Fruit fly (Drosophila melanogaster) whole organism, embryonic: ENCODE results near the gene Lnk.

Experiments
- CG10321 ChIP-seq: fragments of 200-800 bp; sonication (Bioruptor generic); IDR thresholded peaks from 2 replicates; pipeline ENCODE4 v1.3.6; 2022; ENCODE audit warnings: missing biosample characterization, missing genetic modification characterization
- CG11560 ChIP-seq: fragments of 200-800 bp; sonication (Bioruptor generic); IDR thresholded peaks from 3 replicates; pipeline ENCODE4 v1.3.6; 2022; ENCODE audit warnings: missing biosample characterization, missing genetic modification characterization
- CG12299 ChIP-seq: fragments of 200-800 bp; sonication (Bioruptor generic); optimal IDR thresholded peaks from 2 replicates; lab custom pipeline; 2018; ENCODE audit warnings: missing biosample characterization, mild to moderate bottlenecking, missing genetic modification characterization
- CG12769 ChIP-seq: fragments of 200-800 bp; sonication (Bioruptor generic); optimal IDR thresholded peaks from 2 replicates; lab custom pipeline; 2019; ENCODE audit warnings: missing biosample characterization, mild to moderate bottlenecking, missing genetic modification characterization, moderate library complexity
- CG12942 ChIP-seq: fragments of 200-800 bp; sonication (Bioruptor generic); optimal IDR thresholded peaks from 3 replicates; lab custom pipeline; 2016; ENCODE audit warnings: missing biosample characterization, missing genetic modification characterization
- CG1603 ChIP-seq: fragments of 200-800 bp; sonication (Bioruptor generic); optimal IDR thresholded peaks from 2 replicates; lab custom pipeline; 2019; ENCODE audit warnings: missing biosample characterization, mild to moderate bottlenecking, missing genetic modification characterization, moderate library complexity
- CG1647 ChIP-seq: fragments of 200-800 bp; sonication (Bioruptor generic); optimal IDR thresholded peaks from 3 replicates; lab custom pipeline; 2016; ENCODE audit warnings: missing biosample characterization, missing genetic modification characterization
- CG17186 ChIP-seq: fragments of 200-800 bp; sonication (Bioruptor generic); optimal IDR thresholded peaks from 3 replicates; lab custom pipeline; 2017; ENCODE audit warnings: missing biosample characterization, missing genetic modification reagents, missing genetic modification characterization
- CG17829 ChIP-seq: fragments of 200-800 bp; optimal IDR thresholded peaks from 2 replicates; lab custom pipeline; 2019; ENCODE audit warnings: missing biosample characterization, mild to moderate bottlenecking, missing genetic modification characterization, moderate library complexity
- CG18011 ChIP-seq: fragments of 200-800 bp; sonication (Bioruptor generic); optimal IDR thresholded peaks from 2 replicates; lab custom pipeline; 2017; ENCODE audit warnings: missing biosample characterization, missing genetic modification characterization, mild to moderate bottlenecking, moderate library complexity, missing genotype
- CG1832 ChIP-seq: fragments of 200-800 bp; sonication (Bioruptor generic); optimal IDR thresholded peaks from 2 replicates; lab custom pipeline; 2017; ENCODE audit warnings: missing biosample characterization, mild to moderate bottlenecking, missing genetic modification characterization, inconsistent platforms
- CG18764 ChIP-seq: fragments of 200-800 bp; sonication (Bioruptor generic); optimal IDR thresholded peaks from 3 replicates; lab custom pipeline; 2016; ENCODE audit warnings: missing biosample characterization, missing genetic modification characterization
- CG30020 ChIP-seq: fragments of 200-800 bp; optimal IDR thresholded peaks from 2 replicates; lab custom pipeline; 2019; ENCODE audit warnings: missing biosample characterization, mild to moderate bottlenecking, missing genetic modification characterization, moderate library complexity
- CG32767 ChIP-seq: fragments of 200-800 bp; sonication (Bioruptor generic); IDR thresholded peaks from 2 replicates; pipeline ENCODE4 v1.3.6; 2022; ENCODE audit warnings: missing biosample characterization, missing genetic modification characterization
- CG42726 ChIP-seq: fragments of 200-800 bp; sonication (Bioruptor generic); IDR thresholded peaks from 2 replicates; pipeline ENCODE4 v1.3.6; 2022; ENCODE audit warnings: missing biosample characterization, missing genetic modification characterization; ENCODE audit not compliant: partially characterized antibody
- CG4328 ChIP-seq: fragments of 200-800 bp; sonication (Bioruptor generic); optimal IDR thresholded peaks from 3 replicates; lab custom pipeline; 2017; ENCODE audit warnings: missing biosample characterization, missing genetic modification reagents, missing genetic modification characterization
- CG6689 ChIP-seq: fragments of 200-800 bp; sonication (Bioruptor generic); IDR thresholded peaks from 2 replicates; pipeline ENCODE4 v1.3.6; 2022; ENCODE audit warnings: missing biosample characterization, missing genetic modification characterization
- CG8290 ChIP-seq, 3 experiments: fragments of 200-800 bp; sonication (Bioruptor generic); optimal IDR thresholded peaks; 2 replicates each; lab custom pipeline; 2016 to 2019; ENCODE audit warnings: missing biosample characterization in 3 of 3, missing genetic modification characterization in 3 of 3, mild to moderate bottlenecking in 2 of 3, moderate library complexity in 1 of 3
- CG8924 ChIP-seq: fragments of 200-800 bp; optimal IDR thresholded peaks from 3 replicates; lab custom pipeline; 2019; ENCODE audit warnings: missing biosample characterization, mild to moderate bottlenecking, missing genetic modification characterization, moderate library complexity
- D19A ChIP-seq: fragments of 200-800 bp; optimal IDR thresholded peaks from 3 replicates; lab custom pipeline; 2019; ENCODE audit warnings: missing biosample characterization, mild to moderate bottlenecking, missing genetic modification characterization, moderate library complexity
- Doc3 ChIP-seq: fragments of 200-800 bp; sonication (Bioruptor generic); IDR thresholded peaks from 3 replicates; pipeline ENCODE4 v1.3.6; 2022; ENCODE audit warnings: missing biosample characterization, missing genetic modification characterization; ENCODE audit not compliant: partially characterized antibody
- Dp ChIP-seq: fragments of 200-800 bp; sonication (Bioruptor generic); optimal IDR thresholded peaks from 2 replicates; lab custom pipeline; 2018; ENCODE audit warnings: missing biosample characterization, mild to moderate bottlenecking, missing genetic modification characterization, moderate library complexity
- E2f2 ChIP-seq: fragments of 200-800 bp; sonication (Bioruptor generic); IDR thresholded peaks from 2 replicates; pipeline ENCODE4 v1.3.6; 2022; ENCODE audit warnings: missing biosample characterization, missing genetic modification characterization
- Fer1 ChIP-seq: fragments of 200-800 bp; sonication (Bioruptor generic); optimal IDR thresholded peaks from 2 replicates; lab custom pipeline; 2017; ENCODE audit warnings: missing biosample characterization, mild to moderate bottlenecking, missing genetic modification characterization
- HLH54F ChIP-seq: fragments of 200-800 bp; sonication (Bioruptor generic); optimal IDR thresholded peaks from 3 replicates; lab custom pipeline; 2016; ENCODE audit warnings: missing biosample characterization, missing genetic modification characterization
- Hr39 ChIP-seq: fragments of >200 bp; optimal IDR thresholded peaks from 2 replicates; lab custom pipeline; 2017
- Kr ChIP-seq: fragments of 200-800 bp; sonication (Bioruptor generic); optimal IDR thresholded peaks from 2 replicates; lab custom pipeline; 2017; ENCODE audit warnings: missing biosample characterization, mild to moderate bottlenecking, missing genetic modification characterization
- MBD-R2 ChIP-seq: fragments of 200-800 bp; sonication (Bioruptor generic); IDR thresholded peaks from 2 replicates; pipeline ENCODE4 v1.3.6; 2022; ENCODE audit warnings: missing biosample characterization, missing genetic modification characterization
- Med ChIP-seq: fragments of 200-800 bp; sonication (Bioruptor generic); peaks from one replicate; lab custom pipeline; 2016; ENCODE audit warnings: missing biosample characterization, missing genetic modification characterization, mild to moderate bottlenecking, inconsistent platforms, moderate library complexity
- Scr ChIP-seq: fragments of 200-800 bp; sonication (Bioruptor generic); IDR thresholded peaks from 2 replicates; pipeline ENCODE4 v1.3.6; 2022; ENCODE audit warnings: missing biosample characterization, missing genetic modification characterization; ENCODE audit not compliant: partially characterized antibody
- YL-1 ChIP-seq: fragments of 200-800 bp; sonication (Bioruptor generic); optimal IDR thresholded peaks from 3 replicates; lab custom pipeline; 2017; ENCODE audit warnings: missing biosample characterization, mild to moderate bottlenecking, missing genetic modification characterization
- bcd ChIP-seq: fragments of 200-800 bp; sonication (Bioruptor generic); optimal IDR thresholded peaks from 2 replicates; lab custom pipeline; 2017; ENCODE audit warnings: missing biosample characterization, mild to moderate bottlenecking, missing genetic modification characterization
- chinmo ChIP-seq: fragments of 200-800 bp; sonication (Bioruptor generic); IDR thresholded peaks from 4 replicates; pipeline ENCODE4 v1.3.6; 2022; ENCODE audit warnings: missing biosample characterization, missing genetic modification characterization; ENCODE audit not compliant: partially characterized antibody
- ewg ChIP-seq: fragments of 200-800 bp; sonication (Bioruptor generic); optimal IDR thresholded peaks from 3 replicates; lab custom pipeline; 2017; ENCODE audit warnings: mild to moderate bottlenecking, missing biosample characterization, missing genetic modification reagents, missing genetic modification characterization
- hkb ChIP-seq, 2 experiments: fragments of 200-800 bp in 1 of 2; fragments of >200 bp in 1 of 2; sonication (Bioruptor generic) in 1 of 2; IDR thresholded peaks in 1 of 2; optimal IDR thresholded peaks in 1 of 2; 2 replicates each; pipeline versions ENCODE4 v1.3.6 to Lab custom; 2017 to 2022; ENCODE audit warnings: missing biosample characterization in 1 of 2, missing genetic modification characterization in 1 of 2
- lmd ChIP-seq: fragments of 200-800 bp; sonication (Bioruptor generic); IDR thresholded peaks from 2 replicates; pipeline ENCODE4 v1.3.6; 2022; ENCODE audit warnings: missing biosample characterization, missing genetic modification characterization
- nerfin-1 ChIP-seq: fragments of 200-800 bp; sonication (Bioruptor generic); optimal IDR thresholded peaks from 3 replicates; lab custom pipeline; 2019; ENCODE audit warnings: missing biosample characterization, mild to moderate bottlenecking, missing genetic modification characterization, moderate library complexity
- phol ChIP-seq: fragments of 200-800 bp; sonication (Bioruptor generic); optimal IDR thresholded peaks from 3 replicates; lab custom pipeline; 2018; ENCODE audit warnings: missing biosample characterization, mild to moderate bottlenecking, missing genetic modification characterization, moderate library complexity
- pita ChIP-seq: fragments of 200-800 bp; sonication (Bioruptor generic); optimal IDR thresholded peaks from 2 replicates; lab custom pipeline; 2017; ENCODE audit warnings: missing biosample characterization, mild to moderate bottlenecking, missing genetic modification characterization
- pros ChIP-seq: fragments of 200-800 bp; sonication (Bioruptor generic); optimal IDR thresholded peaks from 3 replicates; lab custom pipeline; 2019; ENCODE audit warnings: missing biosample characterization, mild to moderate bottlenecking, missing genetic modification characterization, moderate library complexity
- psq ChIP-seq: fragments of 200-800 bp; sonication (Bioruptor generic); optimal IDR thresholded peaks from 2 replicates; lab custom pipeline; 2017; ENCODE audit warnings: missing biosample characterization, missing genetic modification characterization
- sc ChIP-seq, 3 experiments: fragments of >200 bp in 2 of 3; fragments of 200-800 bp in 1 of 3; sonication (Bioruptor generic) in 1 of 3; optimal IDR thresholded peaks; 2 replicates in 2 of 3; 3 replicates in 1 of 3; lab custom pipeline; 2017; ENCODE audit warnings: mild to moderate bottlenecking in 1 of 3, missing biosample characterization in 1 of 3, missing genetic modification characterization in 1 of 3, missing genetic modification reagents in 1 of 3
- sens ChIP-seq: fragments of 200-800 bp; sonication (Bioruptor generic); peaks from one replicate; lab custom pipeline; 2016; ENCODE audit warnings: missing biosample characterization, missing genetic modification characterization
- stwl ChIP-seq: fragments of 200-800 bp; sonication (Bioruptor generic); optimal IDR thresholded peaks from 3 replicates; lab custom pipeline; 2018; ENCODE audit warnings: missing biosample characterization, mild to moderate bottlenecking, missing genetic modification characterization, moderate library complexity
- tna ChIP-seq: fragments of 200-800 bp; sonication (Bioruptor generic); IDR thresholded peaks from 2 replicates; pipeline ENCODE4 v1.3.6; 2022; ENCODE audit warnings: missing biosample characterization, missing genetic modification characterization; ENCODE audit not compliant: partially characterized antibody
- unc-4 ChIP-seq: fragments of 200-800 bp; sonication (Bioruptor generic); IDR thresholded peaks from 2 replicates; pipeline ENCODE4 v1.3.6; 2022; ENCODE audit warnings: missing biosample characterization, missing genetic modification characterization; ENCODE audit not compliant: partially characterized antibody
- vvl ChIP-seq: fragments of 200-800 bp; sonication (Bioruptor generic); IDR thresholded peaks from 2 replicates; pipeline ENCODE4 v1.3.6; 2022; ENCODE audit warnings: missing biosample characterization, missing genetic modification characterization
- wek ChIP-seq: fragments of 200-800 bp; sonication (Bioruptor generic); optimal IDR thresholded peaks from 3 replicates; lab custom pipeline; 2018; ENCODE audit warnings: missing biosample characterization, mild to moderate bottlenecking, missing genetic modification characterization, moderate library complexity

Gene Lnk

DNA sequence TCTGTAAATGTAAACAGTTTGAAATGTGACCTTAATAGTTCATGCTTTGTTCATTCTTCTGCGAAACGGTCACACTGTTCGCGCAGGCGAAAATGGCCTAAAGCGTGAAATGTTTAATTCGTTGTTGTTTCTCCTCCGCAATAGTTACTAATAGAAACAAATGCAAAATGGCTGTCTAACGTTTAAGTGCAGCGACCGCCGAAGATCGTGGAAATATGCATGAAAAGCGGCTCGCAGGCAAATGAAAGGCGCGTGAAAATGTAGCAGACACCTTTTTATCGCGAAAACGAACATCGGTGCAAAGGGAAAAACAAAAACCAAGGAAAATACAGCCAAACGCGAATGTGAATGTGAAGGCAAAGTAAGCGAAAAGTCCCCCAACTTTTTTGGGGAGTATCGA is 6.4 kb upstream of the Lnk start, which contains the start of gene SppL (continued):
- TF ChIP-seq lmd (no peak), psq (GFP tag; lab: Kevin White, UChicago) (peak; percentile 52), Hr39 (lab: Kevin White, UChicago) (no peak), HLH54F (GFP tag; lab: Kevin White, UChicago) (no peak), vvl (no peak), phol (tag; lab: Kevin White, UChicago) (peak; percentile 62), Doc3 (GFP tag; lab: Robert Waterston, UW) (no peak), pita (GFP tag; lab: Kevin White, UChicago) (no peak), D19A (tag; lab: Kevin White, UChicago) (no peak), CG8924 (tag; lab: Kevin White, UChicago) (peak; percentile 83), CG12942 (GFP tag; lab: Kevin White, UChicago) (no peak), CG18011 (peak; percentile 68), unc-4 (GFP tag; lab: Robert Waterston, UW) (no peak), chinmo (GFP tag; lab: Robert Waterston, UW) (peak; percentile 63; the same call in 1 of the 4 replicates), CG42726 (GFP tag; lab: Robert Waterston, UW) (0 out of 2 replicates have a peak, but pooled peaks have one; percentile 13), MBD-R2 (GFP tag; lab: Robert Waterston, UW) (peak; percentile 45; the same call in 1 of the 2 replicates), bcd (GFP tag; lab: Kevin White, UChicago) (no peak), CG1603 (peak; percentile 65), CG12299 (tag; lab: Kevin White, UChicago) (peak; percentile 60), Scr (GFP tag; lab: Robert Waterston, UW) (no peak), CG12769 (tag; lab: Kevin White, UChicago) (peak; percentile 3), stwl (tag; lab: Kevin White, UChicago) (peak; percentile 67), wek (GFP tag; lab: Kevin White, UChicago) (no peak), CG17186 (GFP tag; lab: Kevin White, UChicago) (peak; percentile 9), CG30020 (tag; lab: Kevin White, UChicago) (peak; percentile 22), CG1647 (GFP tag; lab: Kevin White, UChicago) (no peak), CG18764 (GFP tag; lab: Kevin White, UChicago) (no peak), CG4328 (no peak), E2f2 (GFP tag; lab: Robert Waterston, UW) (peak; percentile 27; the same call in 1 of the 2 replicates), hkb (optimal IDR thresholded peaks at IDR 0.05; lab: Kevin White, UChicago) (no peak), hkb (GFP tag; IDR thresholded peaks at IDR 0.05; lab: Robert Waterston, UW) (0 out of 2 replicates have a peak, but pooled peaks have one; percentile 9), ewg (GFP tag; lab: Kevin White, UChicago) (peak; percentile 71), tna (peak; percentile 12; the same call in 1 of the 2 replicates), CG1832 (GFP tag; lab: Kevin White, UChicago) (no peak), Fer1 (GFP tag; lab: Kevin White, UChicago) (peak; percentile 34), CG6689 (GFP tag; lab: Robert Waterston, UW) (no peak), nerfin-1 (tag; lab: Kevin White, UChicago) (no peak), sc (optimal IDR thresholded peaks at IDR 0.05; lab: Kevin White, UChicago) (no peak), sc (GFP tag; optimal IDR thresholded peaks at IDR 0.05; lab: Kevin White, UChicago) (no peak), CG8290 (GFP tag; optimal IDR thresholded peaks at IDR 0.05; lab: Kevin White, UChicago) (no peak), CG8290 (tag; optimal IDR thresholded peaks at IDR 0.05; lab: Kevin White, UChicago) (peak in 1 of 2 experiments; percentile 13), CG17829 (tag; lab: Kevin White, UChicago) (no peak), CG11560 (no peak), YL-1 (GFP tag; lab: Kevin White, UChicago) (peak; percentile 27), sens (peak; percentile 35), CG10321 (GFP tag; lab: Robert Waterston, UW) (no peak), Med (GFP tag; lab: Kevin White, UChicago) (peak; percentile 66), CG32767 (0 out of 2 replicates have a peak, but pooled peaks have one; percentile 29), Kr (GFP tag; lab: Kevin White, UChicago) (no peak), pros (GFP tag; lab: Kevin White, UChicago) (no peak), Dp (GFP tag; lab: Kevin White, UChicago) (peak; percentile 41)
